Worm (Caenorhabditis elegans): ENCODE measurements around the gene sel-11.
A peak's percentile ranks its signal among the peaks of the same experiment; 100 is the strongest.

The sel-11 gene

DNA sequence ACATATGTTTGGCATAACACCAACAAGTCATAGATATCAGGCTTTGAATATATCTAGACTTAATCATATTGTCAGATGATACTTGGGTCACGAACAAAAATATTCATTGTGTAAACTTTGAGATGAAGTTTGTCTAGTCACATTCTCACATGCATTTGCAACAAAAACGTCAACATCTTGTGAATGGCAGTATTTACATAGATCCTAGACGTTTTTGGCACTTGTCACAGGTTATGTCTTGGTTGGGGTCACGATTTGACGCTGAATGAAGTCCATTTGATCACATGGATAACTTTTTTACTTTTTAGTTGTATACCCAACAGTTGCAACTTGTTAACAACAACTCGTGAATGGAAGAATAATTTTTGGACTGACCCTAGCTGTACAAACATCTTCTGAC is 31.2 kb downstream of the sel-11 start:
- TF ChIP-seq vab-7 (GFP tag; IDR thresholded peaks at IDR 0.05): no peak
- peak; percentile 63 for TF ChIP-seq hlh-30 (tag; optimal IDR thresholded peaks at IDR 0.05; ENCODE audit: insufficient read depth)

DNA sequence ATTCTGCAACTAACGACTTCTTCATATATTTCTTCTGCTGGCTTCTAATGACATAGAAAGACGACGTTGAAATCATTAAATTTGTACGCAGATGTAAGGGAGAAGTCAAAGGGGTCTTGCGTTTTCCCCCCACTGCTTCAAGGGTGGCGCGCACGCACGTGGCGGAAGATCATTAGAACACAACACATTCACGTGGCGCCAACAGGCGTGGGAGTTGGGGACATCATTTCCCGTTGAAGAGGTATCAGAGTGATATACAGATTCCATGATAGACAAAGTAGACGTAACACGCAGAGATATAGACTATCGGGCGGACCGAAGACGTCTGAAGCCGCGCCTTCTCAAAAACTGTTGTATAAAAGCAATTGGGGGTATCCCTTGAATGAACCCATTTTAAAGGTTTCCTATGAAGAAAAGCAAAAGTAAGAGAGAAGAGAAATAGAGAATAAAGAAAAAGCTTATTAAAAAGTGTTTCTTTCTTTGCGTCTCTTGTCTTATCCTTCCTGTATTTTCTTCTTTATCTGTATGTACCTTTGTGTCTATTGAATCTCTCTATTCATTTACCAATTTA is 32.2 kb downstream of the sel-11 start:
- TF ChIP-seq D1046.2 (GFP tag; IDR thresholded peaks at IDR 0.05): no peak
- no peak for TF ChIP-seq ces-1 (GFP tag; optimal IDR thresholded peaks at IDR 0.05)
- TF ChIP-seq vab-7 (GFP tag; IDR thresholded peaks at IDR 0.05): no peak
- TF ChIP-seq nhr-76 (tag; optimal IDR thresholded peaks at IDR 0.05): no peak
- peak; percentile 32 for TF ChIP-seq nhr-28 (tag; optimal IDR thresholded peaks at IDR 0.05)
- peak; percentile 28 for TF ChIP-seq nhr-10 (tag; optimal IDR thresholded peaks at IDR 0.05)
- no peak for TF ChIP-seq aly-2 (tag; optimal IDR thresholded peaks at IDR 0.05)
- peak; percentile 72 for TF ChIP-seq nhr-25 (tag; optimal IDR thresholded peaks at IDR 0.05; ENCODE audit: borderline replicate concordance, insufficient read depth)
- no peak for TF ChIP-seq dmd-9 (GFP tag; IDR thresholded peaks at IDR 0.05)
- TF ChIP-seq dve-1 (tag; optimal IDR thresholded peaks at IDR 0.05; ENCODE audit: insufficient read depth): no peak
- no peak for TF ChIP-seq tag-97 (GFP tag; IDR thresholded peaks at IDR 0.05)
- TF ChIP-seq gei-8 (GFP tag; optimal IDR thresholded peaks at IDR 0.05): peak; percentile 11
- peak; percentile 84 for TF ChIP-seq spr-1 (tag; optimal IDR thresholded peaks at IDR 0.05)
- TF ChIP-seq fkh-10 (GFP tag; optimal IDR thresholded peaks at IDR 0.05): no peak
- TF ChIP-seq pqm-1 (tag; optimal IDR thresholded peaks at IDR 0.05): no peak
- no peak for TF ChIP-seq ZK337.2 (GFP tag; IDR thresholded peaks at IDR 0.05)
- no peak for TF ChIP-seq madf-5 (GFP tag; IDR thresholded peaks at IDR 0.05)
- no peak for TF ChIP-seq ztf-11 (tag; optimal IDR thresholded peaks at IDR 0.05)
- TF ChIP-seq mxl-3 (GFP tag; optimal IDR thresholded peaks at IDR 0.05): peak; percentile 99
- TF ChIP-seq T26A8.4 (GFP tag; IDR thresholded peaks at IDR 0.05): peak; percentile 59
- TF ChIP-seq jun-1 (tag; optimal IDR thresholded peaks at IDR 0.05): peak; percentile 49
- peak in 1 of 2 experiments; percentile 93 for TF ChIP-seq unc-62 (GFP tag; optimal IDR thresholded peaks at IDR 0.05 in 1 of 2)
- TF ChIP-seq unc-62 (tag; optimal IDR thresholded peaks at IDR 0.05): no peak
- TF ChIP-seq lin-38 (GFP tag; IDR thresholded peaks at IDR 0.05): peak; percentile 37; the same call in 1 of the 2 replicates
- peak; percentile 94 for TF ChIP-seq hlh-11 (tag; optimal IDR thresholded peaks at IDR 0.05)
- TF ChIP-seq unc-130 (GFP tag; optimal IDR thresholded peaks at IDR 0.05): no peak
- peak; percentile 63; the same call in 1 of the 2 replicates for TF ChIP-seq lin-29 (GFP tag; IDR thresholded peaks at IDR 0.05)
- TF ChIP-seq zfp-2 (tag; optimal IDR thresholded peaks at IDR 0.05): no peak
- peak; percentile 74 for TF ChIP-seq tra-1 (GFP tag; IDR thresholded peaks at IDR 0.05)
- TF ChIP-seq saeg-2 (GFP tag; IDR thresholded peaks at IDR 0.05): 0 out of 2 replicates have a peak, but pooled peaks have one; percentile 5
- peak; percentile 28 for TF ChIP-seq duxl-1 (tag; optimal IDR thresholded peaks at IDR 0.05; ENCODE audit: poor library complexity)
- no peak for TF ChIP-seq pha-4 (GFP tag; IDR thresholded peaks at IDR 0.05)
- no peak for TF ChIP-seq pha-4 (tag; optimal IDR thresholded peaks at IDR 0.05)
- TF ChIP-seq hlh-30 (tag; optimal IDR thresholded peaks at IDR 0.05; ENCODE audit: insufficient read depth): peak; percentile 82
- 0 out of 2 replicates have a peak, but pooled peaks have one; percentile 34 for TF ChIP-seq hmg-1.1 (GFP tag; IDR thresholded peaks at IDR 0.05)
- TF ChIP-seq nhr-111 (GFP tag; optimal IDR thresholded peaks at IDR 0.05): no peak
- TF ChIP-seq cey-2 (tag; optimal IDR thresholded peaks at IDR 0.05; ENCODE audit: borderline replicate concordance, insufficient read depth): peak; percentile 96
- peak; percentile 84 for TF ChIP-seq nhr-102 (tag; optimal IDR thresholded peaks at IDR 0.05)
- TF ChIP-seq R02D3.7 (tag; optimal IDR thresholded peaks at IDR 0.05): no peak
- TF ChIP-seq skn-1 (tag; optimal IDR thresholded peaks at IDR 0.05): no peak
- peak; percentile 31 for TF ChIP-seq sdz-12 (GFP tag; optimal IDR thresholded peaks at IDR 0.05)
- peak; percentile 88 to 92 for TF ChIP-seq mdl-1 (tag; optimal IDR thresholded peaks at IDR 0.05)
- no peak for TF ChIP-seq ZK546.5 (tag; optimal IDR thresholded peaks at IDR 0.05)
- TF ChIP-seq nhr-41 (GFP tag; IDR thresholded peaks at IDR 0.05): peak; percentile 44; the same call in 1 of the 2 replicates
- TF ChIP-seq F26F4.8 (GFP tag; conservative IDR thresholded peaks at IDR 0.05): no peak
- peak; percentile 27 for TF ChIP-seq nhr-11 (tag; optimal IDR thresholded peaks at IDR 0.05)
- TF ChIP-seq lsy-2 (tag; optimal IDR thresholded peaks at IDR 0.05): peak in 1 of 2 experiments; percentile 67
- TF ChIP-seq mep-1 (tag; optimal IDR thresholded peaks at IDR 0.05): peak; percentile 49

Data from whole organism, L4 larva.